Worm (Caenorhabditis elegans): ENCODE results near the gene C02B10.4.
"Not testable (repeated sequence)": the region's sequence is repeated elsewhere in the genome, so short reads cannot be mapped to it uniquely, and the experiment has no call there.

The C02B10.4 gene

DNA sequence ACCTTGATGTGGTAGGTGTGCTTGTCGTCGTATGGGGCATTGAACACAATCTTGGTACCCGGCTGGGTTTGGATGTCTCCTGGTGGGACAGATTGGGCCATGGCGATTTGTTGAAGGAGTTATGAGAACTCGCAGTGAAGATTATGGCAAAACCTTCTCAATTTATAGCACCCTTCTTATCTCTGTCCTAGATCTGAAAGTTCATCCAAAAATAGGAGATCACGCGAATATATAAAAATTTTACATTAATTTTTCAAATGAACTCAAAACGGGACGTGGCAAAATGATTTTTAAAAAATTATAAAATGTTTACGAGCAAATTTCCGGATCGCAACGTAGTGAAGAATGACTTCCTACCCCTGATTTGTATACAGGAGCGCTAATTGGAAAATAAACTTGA lies 26.4 kb upstream of the C02B10.4 start, which contains the start of gene msp-53:
TSS of gene msp-53 (minus strand) at position 101 of the 400 bp plus-strand sequence.
- not testable (repeated sequence) for TF ChIP-seq fos-1 (tag; optimal IDR thresholded peaks at IDR 0.05); egl-43 (GFP tag; IDR thresholded peaks at IDR 0.05); daf-12 (tag; optimal IDR thresholded peaks at IDR 0.05)

ce11 chrIV:5066887-5067286 lies 24.5 kb upstream of the C02B10.4 start, which contains the start of gene ttbk-2.2:
Gene ttbk-2.2, minus strand, starts transcription at chrIV:5066987.
- not testable (repeated sequence) for TF ChIP-seq dpl-1 (GFP tag; optimal IDR thresholded peaks at IDR 0.05); jun-1 (tag; optimal IDR thresholded peaks at IDR 0.05); nhr-41 (GFP tag; IDR thresholded peaks at IDR 0.05)

DNA sequence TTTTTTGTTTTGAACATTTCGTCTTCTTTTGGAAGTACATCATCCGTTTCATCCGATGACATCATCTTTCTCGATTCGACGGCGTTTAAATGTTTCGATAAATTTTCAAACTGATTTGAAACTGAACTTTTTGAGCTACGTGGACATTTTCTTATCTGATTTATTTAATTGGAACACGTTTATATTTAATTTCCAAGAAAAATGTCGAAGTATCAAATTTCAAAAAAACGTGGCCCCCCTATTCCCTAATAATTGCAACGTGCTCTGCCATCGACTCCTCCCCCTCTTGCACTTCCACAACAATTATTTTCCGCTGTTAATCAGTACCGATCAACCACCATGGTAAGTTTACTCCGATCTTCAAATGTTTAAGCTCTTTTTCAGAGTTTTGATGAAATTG lies 22.8 kb upstream of the C02B10.4 start, which contains the start of the genes R13H9.6 and rmd-6:
TSS of gene R13H9.6 (minus strand) at position 101 of the 400 bp plus-strand sequence.
TSS of gene rmd-6 (plus strand) at position 305 of the 400 bp plus-strand sequence.
- TF ChIP-seq fos-1, rbr-2, ztf-11 (tag; optimal IDR thresholded peaks at IDR 0.05): not testable (repeated sequence)

ce11 chrIV:5070593-5070992 lies 20.8 kb upstream of the C02B10.4 start, which contains the start of gene C02B10.6:
Gene C02B10.6, plus strand, starts transcription at chrIV:5070893.
- not testable (repeated sequence) for TF ChIP-seq lin-13 (GFP tag; optimal IDR thresholded peaks at IDR 0.05); ztf-7 (tag; optimal IDR thresholded peaks at IDR 0.05); madf-5 (GFP tag; IDR thresholded peaks at IDR 0.05)

DNA sequence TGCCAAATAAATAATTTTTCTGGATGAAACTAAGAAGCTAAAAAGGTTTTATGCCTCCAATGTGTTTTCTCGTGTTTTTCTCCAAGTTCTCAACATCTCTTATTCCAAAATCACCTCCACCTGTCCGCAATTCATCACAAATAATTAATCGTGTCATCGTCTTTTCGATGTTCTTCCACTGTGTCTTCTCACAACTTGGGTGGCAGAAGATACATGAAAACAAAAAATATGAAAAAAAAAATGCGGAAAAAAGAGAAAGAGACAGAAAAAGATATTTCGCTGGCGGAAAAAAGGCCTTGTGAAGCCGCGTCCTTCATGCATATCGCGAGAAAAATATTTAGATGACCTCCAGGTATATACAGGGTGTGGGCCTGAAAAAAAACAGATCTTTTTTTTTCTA lies 17.6 kb upstream of the C02B10.4 start:
- TF ChIP-seq tag-97 (GFP tag; IDR thresholded peaks at IDR 0.05) (no peak), unc-62 (GFP tag; optimal IDR thresholded peaks at IDR 0.05 in 1 of 2) (peak in 1 of 2 experiments; percentile 16), unc-62 (tag; optimal IDR thresholded peaks at IDR 0.05) (no peak)

DNA sequence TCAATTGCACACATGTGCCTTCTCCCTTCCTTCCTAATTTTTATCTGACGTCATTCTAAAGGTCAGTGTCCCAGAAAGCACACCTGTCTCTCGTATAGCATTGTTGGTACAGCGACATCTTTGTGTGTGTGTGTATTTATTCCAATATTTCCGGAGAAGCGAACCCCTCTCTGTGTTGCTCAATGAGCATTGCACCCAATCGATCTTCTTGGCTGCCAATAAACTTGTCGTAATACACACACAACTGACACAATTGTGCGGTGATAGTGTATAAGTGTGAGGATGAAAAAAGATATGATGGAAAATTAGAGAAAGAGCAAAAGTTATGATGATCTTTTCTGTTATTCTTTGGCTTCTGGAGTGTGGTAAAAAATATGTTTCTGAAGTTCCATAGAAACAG lies 14.8 kb upstream of the C02B10.4 start:
- no peak for TF ChIP-seq ztf-11 (tag; optimal IDR thresholded peaks at IDR 0.05)
- TF ChIP-seq daf-16 (GFP tag; optimal IDR thresholded peaks at IDR 0.05): peak in 1 of 2 experiments; percentile 60
- TF ChIP-seq daf-16 (tag; optimal IDR thresholded peaks at IDR 0.05): no peak

DNA sequence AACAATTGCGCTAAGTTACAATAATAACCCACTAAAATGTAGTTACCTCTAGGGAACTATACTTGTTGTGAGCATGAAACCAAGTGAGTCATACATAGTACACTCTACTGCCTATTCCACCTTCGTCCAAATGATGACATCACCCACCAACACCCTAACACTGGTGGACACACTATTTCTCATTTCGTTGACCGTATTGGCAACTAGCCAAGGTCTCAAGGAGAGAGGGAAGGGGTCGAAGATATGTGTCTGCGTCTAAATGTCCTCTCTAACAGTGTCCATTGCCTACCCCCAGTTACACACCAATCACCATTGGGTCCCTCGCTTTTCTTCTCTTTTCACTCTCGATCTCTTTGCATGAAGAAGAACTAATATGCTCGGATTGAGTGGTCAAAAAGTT lies 13.5 kb upstream of the C02B10.4 start:
- TF ChIP-seq nhr-25 (tag; optimal IDR thresholded peaks at IDR 0.05; ENCODE audit: borderline replicate concordance, insufficient read depth) (no peak), ZK337.2 (GFP tag; IDR thresholded peaks at IDR 0.05) (no peak), aha-1 (tag) (peak; percentile 85), attf-4 (tag; optimal IDR thresholded peaks at IDR 0.05) (no peak), hlh-11 (tag; optimal IDR thresholded peaks at IDR 0.05) (no peak), F10B5.3 (tag; optimal IDR thresholded peaks at IDR 0.05) (no peak), unc-62 (GFP tag; optimal IDR thresholded peaks at IDR 0.05 in 1 of 2) (peak in 1 of 2 experiments; percentile 63), unc-62 (tag; optimal IDR thresholded peaks at IDR 0.05) (no peak), zag-1 (tag; optimal IDR thresholded peaks at IDR 0.05) (no peak), hmg-1.1 (GFP tag; IDR thresholded peaks at IDR 0.05) (0 out of 2 replicates have a peak, but pooled peaks have one; percentile 29), arid-1 (GFP tag; conservative IDR thresholded peaks at IDR 0.05) (no peak), nhr-6 (tag; optimal IDR thresholded peaks at IDR 0.05) (peak; percentile 56), daf-8 (GFP tag; IDR thresholded peaks at IDR 0.05) (no peak), spr-1 (tag; optimal IDR thresholded peaks at IDR 0.05) (no peak), mdt-29 (GFP tag; IDR thresholded peaks at IDR 0.05) (no peak)
